Worm (Caenorhabditis elegans) whole organism, L2 larva: Measurements from ENCODE around the gene tba-4.
"Not testable (repeated sequence)": the region's sequence is repeated elsewhere in the genome, so short reads cannot be mapped to it uniquely, and the experiment has no call there.

Experiments used
- C34F6.9 ChIP-seq: fragments of 150-350 bp; optimal IDR thresholded peaks from 2 replicates; lab custom pipeline; 2014; ENCODE audit warnings: missing biosample characterization, missing genetic modification characterization
- F13H6.1 ChIP-seq: sonication (generic microtip); optimal IDR thresholded peaks from 2 replicates; lab custom pipeline; 2016; ENCODE audit warnings: missing genetic modification characterization, missing compliant biosample characterization
- R02D3.7 ChIP-seq: fragments of 150-350 bp; optimal IDR thresholded peaks from 2 replicates; lab custom pipeline; 2014; ENCODE audit warnings: missing biosample characterization, missing genetic modification characterization
- ZK546.5 ChIP-seq: sonication (generic microtip); optimal IDR thresholded peaks from 2 replicates; lab custom pipeline; 2017; ENCODE audit warnings: missing biosample characterization, missing genetic modification characterization
- aly-2 ChIP-seq: fragments of 150-350 bp; optimal IDR thresholded peaks from 2 replicates; lab custom pipeline; 2014; ENCODE audit warnings: missing biosample characterization, missing genetic modification characterization
- ama-1 ChIP-seq: fragments of 150-350 bp; optimal IDR thresholded peaks from 2 replicates; lab custom pipeline; 2018; ENCODE audit warnings: inconsistent platforms
- blmp-1 ChIP-seq: sonication (generic microtip); optimal IDR thresholded peaks from 2 replicates; lab custom pipeline; 2017; ENCODE audit warnings: missing genetic modification characterization, mild to moderate bottlenecking, missing compliant biosample characterization, antibody characterized with exemption, moderate library complexity; ENCODE audit not compliant: insufficient read depth
- ceh-16 ChIP-seq: fragments of 150-350 bp; optimal IDR thresholded peaks from 2 replicates; lab custom pipeline; 2014; ENCODE audit warnings: missing biosample characterization, missing genetic modification characterization
- ceh-82 ChIP-seq: fragments of 150-350 bp; optimal IDR thresholded peaks from 2 replicates; lab custom pipeline; 2014; ENCODE audit warnings: missing biosample characterization, missing genetic modification characterization
- dmd-4 ChIP-seq: sonication (generic microtip); optimal IDR thresholded peaks from 2 replicates; lab custom pipeline; 2017; ENCODE audit warnings: missing biosample characterization, missing genetic modification characterization
- egl-27 ChIP-seq: sonication (generic microtip); optimal IDR thresholded peaks from 3 replicates; lab custom pipeline; 2017; ENCODE audit warnings: missing biosample characterization, missing genetic modification reagents, missing genetic modification characterization
- elt-1 ChIP-seq: fragments of 150-350 bp; optimal IDR thresholded peaks from 2 replicates; lab custom pipeline; 2014; ENCODE audit warnings: missing biosample characterization, missing genetic modification characterization
- elt-3 ChIP-seq: sonication (generic microtip); optimal IDR thresholded peaks from 2 replicates; lab custom pipeline; 2017; ENCODE audit warnings: missing biosample characterization, missing genetic modification characterization
- fos-1 ChIP-seq: fragments of 150-350 bp; optimal IDR thresholded peaks from 2 replicates; lab custom pipeline; 2014; ENCODE audit warnings: missing biosample characterization, missing genetic modification characterization
- lin-13 ChIP-seq: fragments of 150-350 bp; optimal IDR thresholded peaks from 2 replicates; lab custom pipeline; 2014; ENCODE audit warnings: missing biosample characterization, missing genetic modification reagents, missing genetic modification characterization
- lin-39 ChIP-seq: fragments of 150-350 bp; optimal IDR thresholded peaks from 2 replicates; lab custom pipeline; 2014; ENCODE audit warnings: missing biosample characterization, missing genetic modification reagents, missing genetic modification characterization
- lsy-2 ChIP-seq, 2 experiments: fragments of 150-350 bp in 1 of 2; sonication (generic microtip) in 1 of 2; optimal IDR thresholded peaks; 2 replicates each; lab custom pipeline; 2014 to 2017; ENCODE audit warnings: missing biosample characterization in 2 of 2, missing genetic modification characterization in 2 of 2
- mab-5 ChIP-seq: fragments of 150-350 bp; optimal IDR thresholded peaks from 2 replicates; lab custom pipeline; 2014; ENCODE audit warnings: missing biosample characterization, missing genetic modification characterization
- mdl-1 ChIP-seq, 2 experiments: fragments of 150-350 bp in 1 of 2; sonication (generic microtip) in 1 of 2; optimal IDR thresholded peaks; 2 replicates each; lab custom pipeline; 2017; ENCODE audit warnings: missing biosample characterization in 2 of 2, missing genetic modification characterization in 2 of 2
- nhr-10 ChIP-seq: sonication (generic microtip); optimal IDR thresholded peaks from 2 replicates; lab custom pipeline; 2017; ENCODE audit warnings: missing biosample characterization, missing genetic modification characterization
- nhr-11 ChIP-seq: fragments of 150-350 bp; optimal IDR thresholded peaks from 2 replicates; lab custom pipeline; 2014; ENCODE audit warnings: missing biosample characterization, missing genetic modification characterization
- nhr-12 ChIP-seq: fragments of 150-350 bp; optimal IDR thresholded peaks from 2 replicates; lab custom pipeline; 2014; ENCODE audit warnings: missing biosample characterization, missing genetic modification characterization
- nhr-129 ChIP-seq: fragments of 150-350 bp; optimal IDR thresholded peaks from 2 replicates; lab custom pipeline; 2014; ENCODE audit warnings: missing biosample characterization, missing genetic modification characterization
- nhr-21 ChIP-seq: fragments of 150-350 bp; optimal IDR thresholded peaks from 2 replicates; lab custom pipeline; 2014; ENCODE audit warnings: missing biosample characterization, missing genetic modification characterization
- nhr-23 ChIP-seq: fragments of 150-350 bp; optimal IDR thresholded peaks from 2 replicates; lab custom pipeline; 2014; ENCODE audit warnings: missing biosample characterization, missing genetic modification reagents, missing genetic modification characterization
- nhr-25 ChIP-seq: fragments of 150-350 bp; sonication (generic microtip); optimal IDR thresholded peaks from 3 replicates; lab custom pipeline; 2014; ENCODE audit warnings: missing biosample characterization, missing genetic modification characterization
- peb-1 ChIP-seq: fragments of 150-350 bp; optimal IDR thresholded peaks from 2 replicates; lab custom pipeline; 2014; ENCODE audit warnings: missing biosample characterization, missing genetic modification characterization
- sem-4 ChIP-seq: fragments of 150-350 bp; optimal IDR thresholded peaks from 2 replicates; lab custom pipeline; 2014; ENCODE audit warnings: missing biosample characterization, missing genetic modification reagents, missing genetic modification characterization
- skn-1 ChIP-seq: sonication (generic microtip); optimal IDR thresholded peaks from 2 replicates; lab custom pipeline; 2017; ENCODE audit warnings: missing biosample characterization, missing genetic modification characterization
- sma-9 ChIP-seq, 2 experiments: fragments of 150-350 bp in 1 of 2; sonication (generic microtip) in 1 of 2; optimal IDR thresholded peaks; 2 replicates each; lab custom pipeline; 2014 to 2016; ENCODE audit warnings: missing genetic modification characterization in 2 of 2, mild to moderate bottlenecking in 1 of 2, missing biosample characterization in 1 of 2, missing compliant biosample characterization in 1 of 2, missing genetic modification reagents in 1 of 2, moderate library complexity in 1 of 2
- unc-39 ChIP-seq: fragments of 150-350 bp; optimal IDR thresholded peaks from 2 replicates; lab custom pipeline; 2014; ENCODE audit warnings: missing biosample characterization, missing genetic modification characterization
- unc-55 ChIP-seq: fragments of 150-350 bp; sonication (generic microtip); optimal IDR thresholded peaks from 3 replicates; lab custom pipeline; 2014; ENCODE audit warnings: missing biosample characterization, missing genetic modification reagents, missing genetic modification characterization
- unc-62 ChIP-seq: fragments of 150-350 bp; optimal IDR thresholded peaks from 2 replicates; lab custom pipeline; 2014; ENCODE audit warnings: missing biosample characterization, missing genetic modification reagents, missing genetic modification characterization
- zag-1 ChIP-seq: fragments of 150-350 bp; optimal IDR thresholded peaks from 2 replicates; lab custom pipeline; 2014; ENCODE audit warnings: missing biosample characterization, missing genetic modification characterization
- ztf-11 ChIP-seq: sonication (generic microtip); optimal IDR thresholded peaks from 2 replicates; lab custom pipeline; 2017; ENCODE audit warnings: missing biosample characterization, missing genetic modification characterization
- ztf-4 ChIP-seq: fragments of 150-350 bp; optimal IDR thresholded peaks from 2 replicates; lab custom pipeline; 2014; ENCODE audit warnings: missing biosample characterization, missing genetic modification characterization

tba-4 gene

ce11 chrII:10935336-10935735 is 16.8 kb downstream of the tba-4 start:
- TF ChIP-seq C34F6.9 (tag; lab: Kevin White, UChicago) (no peak), unc-62 (no peak), ceh-82 (no peak), skn-1 (tag; lab: Kevin White, UChicago) (no peak), nhr-11 (tag; lab: Kevin White, UChicago) (no peak), unc-39 (tag; lab: Kevin White, UChicago) (no peak), sma-9 (GFP tag; optimal IDR thresholded peaks at IDR 0.05; lab: Kevin White, UChicago) (no peak), sma-9 (tag; optimal IDR thresholded peaks at IDR 0.05; lab: Kevin White, UChicago) (no peak), R02D3.7 (tag; lab: Kevin White, UChicago) (no peak), nhr-21 (tag; lab: Kevin White, UChicago) (no peak), mdl-1 (tag; optimal IDR thresholded peaks at IDR 0.05; lab: Kevin White, UChicago) (no peak), ztf-4 (tag; lab: Kevin White, UChicago) (no peak)

- TF ChIP-seq F13H6.1 (tag; lab: Kevin White, UChicago); nhr-23; lin-39 (tag; lab: Kevin White, UChicago): not testable (repeated sequence)
Measured at ce11 chrII:10941918-10942317, 23.4 kb downstream of the tba-4 start, which contains the start of gene R03D7.15. Gene R03D7.15, plus strand, starts transcription at chrII:10942216.

ce11 chrII:10945446-10945845 is 26.9 kb downstream of the tba-4 start:
- TF ChIP-seq ztf-4 (tag; lab: Kevin White, UChicago) (no peak), sma-9 (GFP tag; optimal IDR thresholded peaks at IDR 0.05; lab: Kevin White, UChicago) (no peak), sma-9 (tag; optimal IDR thresholded peaks at IDR 0.05; lab: Kevin White, UChicago) (no peak), blmp-1 (tag; lab: Kevin White, UChicago) (peak; percentile 35), zag-1 (tag; lab: Kevin White, UChicago) (no peak), dmd-4 (tag; lab: Kevin White, UChicago) (no peak), unc-55 (GFP tag; lab: Kevin White, UChicago) (peak; percentile 19), elt-3 (tag; lab: Kevin White, UChicago) (no peak), aly-2 (no peak), lsy-2 (tag; optimal IDR thresholded peaks at IDR 0.05; lab: Kevin White, UChicago) (no peak), egl-27 (tag; lab: Kevin White, UChicago) (no peak)

- TF ChIP-seq unc-55 (GFP tag; lab: Kevin White, UChicago) (peak; percentile 57), ztf-11 (no peak), nhr-23 (no peak), ceh-16 (peak; percentile 20), elt-1 (tag; lab: Kevin White, UChicago) (no peak), F13H6.1 (tag; lab: Kevin White, UChicago) (peak; percentile 6), nhr-12 (tag; lab: Kevin White, UChicago) (no peak), ztf-4 (tag; lab: Kevin White, UChicago) (peak; percentile 16), fos-1 (peak; percentile 28), nhr-25 (tag; lab: Kevin White, UChicago) (peak; percentile 2), lin-39 (tag; lab: Kevin White, UChicago) (peak; percentile 84), lsy-2 (tag; optimal IDR thresholded peaks at IDR 0.05; lab: Kevin White, UChicago) (peak in 1 of 2 experiments; percentile 50), mab-5 (tag; lab: Kevin White, UChicago) (peak; percentile 68), lin-13 (GFP tag; lab: Kevin White, UChicago) (no peak), sma-9 (GFP tag; optimal IDR thresholded peaks at IDR 0.05; lab: Kevin White, UChicago) (peak; percentile 11), sma-9 (tag; optimal IDR thresholded peaks at IDR 0.05; lab: Kevin White, UChicago) (no peak), mdl-1 (tag; optimal IDR thresholded peaks at IDR 0.05; lab: Kevin White, UChicago) (peak in 1 of 2 experiments; percentile 23), sem-4 (tag; lab: Kevin White, UChicago) (peak; percentile 44), nhr-129 (tag; lab: Kevin White, UChicago) (peak; percentile 64), C34F6.9 (tag; lab: Kevin White, UChicago) (peak; percentile 58), unc-62 (no peak), nhr-10 (tag; lab: Kevin White, UChicago) (no peak), nhr-21 (tag; lab: Kevin White, UChicago) (no peak), dmd-4 (tag; lab: Kevin White, UChicago) (no peak)
Measured at ce11 chrII:10946848-10947247, 28.3 kb downstream of the tba-4 start.

- no peak for TF ChIP-seq C34F6.9 (tag; lab: Kevin White, UChicago)
- no peak for TF ChIP-seq nhr-12 (tag; lab: Kevin White, UChicago)
- no peak for TF ChIP-seq ama-1 (lab: Kevin White, UChicago)
- TF ChIP-seq nhr-23: no peak
- no peak for TF ChIP-seq ZK546.5 (tag; lab: Kevin White, UChicago)
- no peak for TF ChIP-seq peb-1 (tag; lab: Kevin White, UChicago)
Measured at ce11 chrII:10947317-10947716, 28.8 kb downstream of the tba-4 start, which contains the start of the genes tceb-3 and gskl-1. Gene tceb-3, minus strand, starts transcription at chrII:10947417. Gene gskl-1, plus strand, starts transcription at chrII:10947559.
